Worm (Caenorhabditis elegans): Measurements from ENCODE around the gene marc-1.

marc-1 gene

ce11 chrV:9699216-9699615, 40.3 kb upstream of the marc-1 start:
- TF ChIP-seq cey-2 (tag; optimal IDR thresholded peaks at IDR 0.05; ENCODE audit: borderline replicate concordance, insufficient read depth) (no peak), dve-1 (tag; optimal IDR thresholded peaks at IDR 0.05; ENCODE audit: insufficient read depth) (peak; percentile 8)

- TF ChIP-seq pqm-1 (tag; optimal IDR thresholded peaks at IDR 0.05) (peak; percentile 82), lin-1 (GFP tag; IDR thresholded peaks at IDR 0.05) (no peak), daf-16 (GFP tag; optimal IDR thresholded peaks at IDR 0.05) (no peak), daf-16 (tag; optimal IDR thresholded peaks at IDR 0.05) (peak; percentile 67), nhr-28 (tag; optimal IDR thresholded peaks at IDR 0.05) (peak; percentile 37)
Observed at ce11 chrV:9701861-9702260, 37.6 kb upstream of the marc-1 start.

- TF ChIP-seq fkh-10 (GFP tag; optimal IDR thresholded peaks at IDR 0.05) (no peak), pha-4 (GFP tag; IDR thresholded peaks at IDR 0.05) (no peak), pha-4 (tag; optimal IDR thresholded peaks at IDR 0.05) (no peak), unc-62 (GFP tag; optimal IDR thresholded peaks at IDR 0.05 in 1 of 2) (peak in 1 of 2 experiments; percentile 34), unc-62 (tag; optimal IDR thresholded peaks at IDR 0.05) (no peak)
Observed at ce11 chrV:9702755-9703154, 36.7 kb upstream of the marc-1 start, which contains the start of gene xbx-6. Gene xbx-6, plus strand, starts transcription at chrV:9703055.

ce11 chrV:9703549-9703948, 36.0 kb upstream of the marc-1 start:
- TF ChIP-seq aha-1 (tag) (no peak), ceh-28 (tag; optimal IDR thresholded peaks at IDR 0.05) (no peak), daf-8 (GFP tag; IDR thresholded peaks at IDR 0.05) (no peak), snpc-1.2 (GFP tag; IDR thresholded peaks at IDR 0.05) (no peak), nhr-25 (tag; optimal IDR thresholded peaks at IDR 0.05; ENCODE audit: borderline replicate concordance, insufficient read depth) (no peak)

ce11 chrV:9704399-9704798, 35.1 kb upstream of the marc-1 start:
- TF ChIP-seq F49E8.2 (tag; optimal IDR thresholded peaks at IDR 0.05; ENCODE audit: borderline replicate concordance) (no peak), unc-39 (tag; optimal IDR thresholded peaks at IDR 0.05) (no peak), mdt-29 (GFP tag; IDR thresholded peaks at IDR 0.05) (no peak), ama-1 (optimal IDR thresholded peaks at IDR 0.05) (no peak), daf-12 (tag; optimal IDR thresholded peaks at IDR 0.05) (no peak), nhr-42 (GFP tag; IDR thresholded peaks at IDR 0.05) (no peak), aly-2 (tag; optimal IDR thresholded peaks at IDR 0.05) (no peak), ctbp-1 (GFP tag; IDR thresholded peaks at IDR 0.05) (no peak), pqm-1 (tag; optimal IDR thresholded peaks at IDR 0.05) (no peak), R02D3.7 (tag; optimal IDR thresholded peaks at IDR 0.05) (no peak), ceh-62 (tag; optimal IDR thresholded peaks at IDR 0.05) (no peak), madf-5 (GFP tag; IDR thresholded peaks at IDR 0.05) (no peak), mes-2 (tag; optimal IDR thresholded peaks at IDR 0.05; ENCODE audit: poor library complexity, severe bottlenecking) (no peak), Y105C5A.15 (GFP tag; IDR thresholded peaks at IDR 0.05) (no peak), aha-1 (tag) (peak; percentile 26), hmg-1.1 (GFP tag; IDR thresholded peaks at IDR 0.05) (0 out of 2 replicates have a peak, but pooled peaks have one; percentile 56), dmd-8 (GFP tag; IDR thresholded peaks at IDR 0.05) (no peak), unc-130 (GFP tag; optimal IDR thresholded peaks at IDR 0.05) (no peak), mxl-2 (GFP tag; conservative IDR thresholded peaks at IDR 0.05) (no peak), ZK546.5 (tag; optimal IDR thresholded peaks at IDR 0.05) (no peak), snpc-4 (tag; optimal IDR thresholded peaks at IDR 0.05) (no peak), hif-1 (tag; optimal IDR thresholded peaks at IDR 0.05) (no peak), nhr-76 (tag; optimal IDR thresholded peaks at IDR 0.05) (no peak), jun-1 (tag; optimal IDR thresholded peaks at IDR 0.05) (no peak), mdl-1 (tag; optimal IDR thresholded peaks at IDR 0.05) (peak; percentile 42 to 53), nhr-237 (tag; optimal IDR thresholded peaks at IDR 0.05) (no peak), hlh-30 (tag; optimal IDR thresholded peaks at IDR 0.05; ENCODE audit: insufficient read depth) (peak; percentile 85), fos-1 (tag; optimal IDR thresholded peaks at IDR 0.05) (no peak), ceh-82 (tag; optimal IDR thresholded peaks at IDR 0.05) (no peak), skn-1 (tag; optimal IDR thresholded peaks at IDR 0.05) (no peak), lin-1 (GFP tag; IDR thresholded peaks at IDR 0.05) (no peak), dve-1 (tag; optimal IDR thresholded peaks at IDR 0.05; ENCODE audit: insufficient read depth) (peak; percentile 11), egl-27 (tag; optimal IDR thresholded peaks at IDR 0.05) (no peak)

Measured in whole organism, L4 larva.